In the genomic region with DNA sequence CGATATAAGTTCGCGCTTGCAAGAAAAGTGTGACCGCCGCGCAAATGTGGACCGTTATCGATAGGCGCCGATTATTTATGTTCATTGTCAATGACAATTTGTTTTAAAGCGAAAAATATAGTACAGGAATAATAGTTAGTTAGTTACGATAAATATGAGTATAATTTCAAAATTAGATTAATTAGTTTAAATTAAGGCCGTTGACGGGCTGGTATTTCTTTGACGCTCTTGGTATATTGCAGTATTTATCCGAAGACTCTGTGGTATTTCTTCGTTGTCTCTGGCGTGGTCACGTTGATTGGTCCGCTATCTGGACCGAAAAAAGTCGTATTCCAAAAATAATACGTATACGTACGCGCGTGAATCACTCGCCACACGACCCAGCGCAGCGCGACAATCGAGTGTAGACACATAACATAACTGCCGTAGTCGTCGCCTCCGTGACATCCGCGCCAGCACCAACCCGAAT, we compare ENCODE assay signal across 1 fruit fly cellular context.
TF ChIP-seq lines count a peak whose summit lies in the region.

No protein-coding gene starts in this region.

TF ChIP-seq in whole organism, embryonic, 481 proteins besides CTCF, POLR2A, EP300 and RAD21 (continued from another document):
- TF ChIP-seq CG32532 (GFP tag; IDR thresholded peaks at IDR 0.05; lab: Robert Waterston, UW): no peak
- TF ChIP-seq CG12155 (GFP tag; optimal IDR thresholded peaks at IDR 0.05; lab: Kevin White, UChicago): peak; percentile 19
- TF ChIP-seq CG10543 (GFP tag; optimal IDR thresholded peaks at IDR 0.05; lab: Kevin White, UChicago): peak; percentile 16
